Fruit fly (Drosophila melanogaster) whole organism, embryonic: ENCODE data around the gene Chro.

Experiments
- Aef1 ChIP-seq: fragments of 200-800 bp; sonication (Bioruptor generic); IDR thresholded peaks from 3 replicates; pipeline ENCODE4 v1.3.6; 2022; ENCODE audit warnings: missing biosample characterization, missing genetic modification characterization
- Atf-2 ChIP-seq: fragments of 200-800 bp; sonication (Bioruptor generic); optimal IDR thresholded peaks from 2 replicates; lab custom pipeline; 2016; ENCODE audit warnings: missing biosample characterization, missing genetic modification characterization
- CG10209 ChIP-seq: fragments of 200-800 bp; sonication (Bioruptor generic); optimal IDR thresholded peaks from 3 replicates; lab custom pipeline; 2017; ENCODE audit warnings: missing biosample characterization, mild to moderate bottlenecking, missing genetic modification characterization, missing genetic modification reagents
- CG10959 ChIP-seq: fragments of 200-800 bp; sonication (Bioruptor generic); IDR thresholded peaks from 2 replicates; pipeline ENCODE4 v1.3.6; 2022; ENCODE audit warnings: missing biosample characterization, missing genetic modification characterization
- CG10979 ChIP-seq: fragments of 200-800 bp; sonication (Bioruptor generic); optimal IDR thresholded peaks from 2 replicates; lab custom pipeline; 2018; ENCODE audit warnings: missing biosample characterization, mild to moderate bottlenecking, missing genetic modification characterization, moderate library complexity
- CG12219 ChIP-seq: fragments of 200-800 bp; sonication (Bioruptor generic); optimal IDR thresholded peaks from 3 replicates; lab custom pipeline; 2018; ENCODE audit warnings: missing biosample characterization, mild to moderate bottlenecking, missing genetic modification characterization
- CG12236 ChIP-seq: fragments of 200-800 bp; sonication (Bioruptor generic); optimal IDR thresholded peaks from 2 replicates; lab custom pipeline; 2016; ENCODE audit warnings: missing biosample characterization, missing genetic modification characterization
- CG13123 ChIP-seq: fragments of 200-800 bp; sonication (Bioruptor generic); optimal IDR thresholded peaks from 2 replicates; lab custom pipeline; 2016; ENCODE audit warnings: missing biosample characterization, missing genetic modification characterization
- CG13287 ChIP-seq: fragments of 200-800 bp; sonication (Bioruptor generic); IDR thresholded peaks from 2 replicates; pipeline ENCODE4 v1.3.6; 2022; ENCODE audit warnings: missing biosample characterization, missing genetic modification characterization; ENCODE audit not compliant: partially characterized antibody
- CG13775 ChIP-seq: fragments of 200-800 bp; sonication (Bioruptor generic); optimal IDR thresholded peaks from 3 replicates; lab custom pipeline; 2017; ENCODE audit warnings: missing biosample characterization, mild to moderate bottlenecking, missing genetic modification characterization
- CG14667 ChIP-seq: fragments of 200-800 bp; sonication (Bioruptor generic); IDR thresholded peaks from 2 replicates; pipeline ENCODE4 v1.3.6; 2022; ENCODE audit warnings: missing biosample characterization, missing genetic modification characterization
- CG15514 ChIP-seq: fragments of 200-800 bp; sonication (Bioruptor generic); optimal IDR thresholded peaks from 3 replicates; lab custom pipeline; 2017; ENCODE audit warnings: missing biosample characterization, missing genetic modification characterization, mild to moderate bottlenecking, moderate library complexity, missing genetic modification reagents
- CG17568 ChIP-seq: fragments of 200-800 bp; sonication (Bioruptor generic); optimal IDR thresholded peaks from 2 replicates; lab custom pipeline; 2018; ENCODE audit warnings: missing biosample characterization, mild to moderate bottlenecking, missing genetic modification characterization, moderate library complexity
- CG18599 ChIP-seq: fragments of 200-800 bp; sonication (Bioruptor generic); optimal IDR thresholded peaks from 3 replicates; lab custom pipeline; 2017; ENCODE audit warnings: missing biosample characterization, missing genetic modification characterization, mild to moderate bottlenecking, moderate library complexity, missing genetic modification reagents
- CG32532 ChIP-seq: fragments of 200-800 bp; sonication (Bioruptor generic); IDR thresholded peaks from 2 replicates; pipeline ENCODE4 v1.3.6; 2022; ENCODE audit warnings: missing biosample characterization, missing genetic modification characterization
- CG3407 ChIP-seq: fragments of 200-800 bp; sonication (Bioruptor generic); optimal IDR thresholded peaks from 2 replicates; lab custom pipeline; 2018; ENCODE audit warnings: missing biosample characterization, mild to moderate bottlenecking, missing genetic modification characterization
- CG6175 ChIP-seq: fragments of 200-800 bp; sonication (Bioruptor generic); IDR thresholded peaks from 3 replicates; pipeline ENCODE4 v1.3.6; 2022; ENCODE audit warnings: missing biosample characterization, missing genetic modification characterization
- CG6854 ChIP-seq: fragments of 200-800 bp; sonication (Bioruptor generic); optimal IDR thresholded peaks from 3 replicates; lab custom pipeline; 2017; ENCODE audit warnings: missing biosample characterization, mild to moderate bottlenecking, missing genetic modification characterization
- CG7928 ChIP-seq: fragments of 200-800 bp; sonication (Bioruptor generic); optimal IDR thresholded peaks from 2 replicates; lab custom pipeline; 2017; ENCODE audit warnings: missing biosample characterization, mild to moderate bottlenecking, missing genetic modification characterization
- CG9437 ChIP-seq: fragments of 200-800 bp; sonication (Bioruptor generic); optimal IDR thresholded peaks from 2 replicates; lab custom pipeline; 2018; ENCODE audit warnings: missing biosample characterization, mild to moderate bottlenecking, missing genetic modification characterization
- CG9817 ChIP-seq: fragments of 200-800 bp; sonication (Bioruptor generic); optimal IDR thresholded peaks from 2 replicates; lab custom pipeline; 2018; ENCODE audit warnings: missing biosample characterization, mild to moderate bottlenecking, missing genetic modification characterization, moderate library complexity
- CoRest ChIP-seq: fragments of 200-800 bp; sonication (Bioruptor generic); optimal IDR thresholded peaks from 3 replicates; lab custom pipeline; 2018; ENCODE audit warnings: missing biosample characterization, mild to moderate bottlenecking, missing genetic modification characterization, moderate library complexity
- Dbx ChIP-seq: fragments of 200-800 bp; sonication (Bioruptor generic); IDR thresholded peaks from 3 replicates; pipeline ENCODE4 v1.3.6; 2022; ENCODE audit warnings: missing biosample characterization, missing genetic modification characterization
- HLH4C ChIP-seq: fragments of 200-800 bp; sonication (Bioruptor generic); IDR thresholded peaks from 3 replicates; pipeline ENCODE4 v1.3.6; 2022; ENCODE audit warnings: missing biosample characterization, missing genetic modification characterization; ENCODE audit not compliant: partially characterized antibody
- Hr39 ChIP-seq: fragments of >200 bp; optimal IDR thresholded peaks from 2 replicates; lab custom pipeline; 2017
- Jarid2 ChIP-seq: fragments of 200-800 bp; sonication (Bioruptor generic); optimal IDR thresholded peaks from 3 replicates; lab custom pipeline; 2017; ENCODE audit warnings: mild to moderate bottlenecking, missing biosample characterization, missing genetic modification reagents, missing genetic modification characterization
- MBD-R2 ChIP-seq: fragments of 200-800 bp; sonication (Bioruptor generic); IDR thresholded peaks from 2 replicates; pipeline ENCODE4 v1.3.6; 2022; ENCODE audit warnings: missing biosample characterization, missing genetic modification characterization
- Sox100B ChIP-seq: fragments of 200-800 bp; sonication (Bioruptor generic); optimal IDR thresholded peaks from 3 replicates; lab custom pipeline; 2018; ENCODE audit warnings: missing biosample characterization, mild to moderate bottlenecking, missing genetic modification characterization
- cad ChIP-seq: fragments of >200 bp; optimal IDR thresholded peaks from 2 replicates; lab custom pipeline; 2017; ENCODE audit warnings: missing biosample characterization, missing genetic modification characterization
- chinmo ChIP-seq: fragments of 200-800 bp; sonication (Bioruptor generic); IDR thresholded peaks from 4 replicates; pipeline ENCODE4 v1.3.6; 2022; ENCODE audit warnings: missing biosample characterization, missing genetic modification characterization; ENCODE audit not compliant: partially characterized antibody
- chm ChIP-seq: fragments of 200-800 bp; sonication (Bioruptor generic); IDR thresholded peaks from 2 replicates; pipeline ENCODE4 v1.3.6; 2022; ENCODE audit warnings: missing biosample characterization, missing genetic modification characterization
- dmrt11E ChIP-seq: fragments of 200-800 bp; sonication (Bioruptor generic); optimal IDR thresholded peaks from 3 replicates; lab custom pipeline; 2018; ENCODE audit warnings: missing biosample characterization, mild to moderate bottlenecking, missing genetic modification characterization, moderate library complexity
- dysf ChIP-seq: fragments of 200-800 bp; sonication (Bioruptor generic); IDR thresholded peaks from 3 replicates; pipeline ENCODE4 v1.3.6; 2022; ENCODE audit warnings: missing biosample characterization, missing genetic modification characterization
- grau ChIP-seq: fragments of 200-800 bp; optimal IDR thresholded peaks from 3 replicates; lab custom pipeline; 2019; ENCODE audit warnings: missing biosample characterization, mild to moderate bottlenecking, missing genetic modification characterization, moderate library complexity
- hbn ChIP-seq: fragments of 200-800 bp; sonication (Bioruptor generic); IDR thresholded peaks from 2 replicates; pipeline ENCODE4 v1.3.6; 2022; ENCODE audit warnings: missing biosample characterization, missing genetic modification characterization; ENCODE audit not compliant: partially characterized antibody
- sc ChIP-seq, 3 experiments: fragments of >200 bp in 2 of 3; fragments of 200-800 bp in 1 of 3; sonication (Bioruptor generic) in 1 of 3; optimal IDR thresholded peaks; 2 replicates in 2 of 3; 3 replicates in 1 of 3; lab custom pipeline; 2017; ENCODE audit warnings: mild to moderate bottlenecking in 1 of 3, missing biosample characterization in 1 of 3, missing genetic modification characterization in 1 of 3, missing genetic modification reagents in 1 of 3
- shn ChIP-seq: fragments of 200-800 bp; sonication (Bioruptor generic); optimal IDR thresholded peaks from 3 replicates; lab custom pipeline; 2016; ENCODE audit warnings: missing biosample characterization, missing genetic modification characterization
- sim ChIP-seq: fragments of 200-800 bp; sonication (Bioruptor generic); IDR thresholded peaks from 2 replicates; pipeline ENCODE4 v1.3.6; 2022; ENCODE audit warnings: missing biosample characterization, missing genetic modification characterization
- zf30C ChIP-seq: fragments of 200-800 bp; sonication (Bioruptor generic); optimal IDR thresholded peaks from 3 replicates; lab custom pipeline; 2018; ENCODE audit warnings: missing biosample characterization, mild to moderate bottlenecking, missing genetic modification characterization
- zfh1 ChIP-seq: fragments of 200-800 bp; sonication (Bioruptor generic); IDR thresholded peaks from 3 replicates; pipeline ENCODE4 v1.3.6; 2022; ENCODE audit warnings: missing biosample characterization, missing genetic modification characterization

Gene Chro

dm6 chr3L:22909914-22910541, 31.2 kb upstream of the Chro start, which contains the start of gene CG12768 (continued):
- TF ChIP-seq zfh1 (GFP tag; lab: Robert Waterston, UW) = 0 out of 3 replicates have a peak, but pooled peaks have one; percentile 15
- TF ChIP-seq CG6175 (GFP tag; lab: Robert Waterston, UW) = no peak
- peak; percentile 51 for TF ChIP-seq CG10209 (GFP tag; lab: Kevin White, UChicago)
- no peak for TF ChIP-seq Jarid2 (GFP tag; lab: Kevin White, UChicago)
- TF ChIP-seq CoRest (tag; lab: Kevin White, UChicago) = peak; percentile 35
- no peak for TF ChIP-seq CG12219 (GFP tag; lab: Kevin White, UChicago)
- TF ChIP-seq sc (optimal IDR thresholded peaks at IDR 0.05; lab: Kevin White, UChicago) = no peak
- TF ChIP-seq sc (GFP tag; optimal IDR thresholded peaks at IDR 0.05; lab: Kevin White, UChicago) = peak; percentile 9
- peak; percentile 54 for TF ChIP-seq CG10979 (tag; lab: Kevin White, UChicago)
- no peak for TF ChIP-seq CG13123
- 0 out of 3 replicates have a peak, but pooled peaks have one; percentile 24 for TF ChIP-seq dysf
- no peak for TF ChIP-seq Aef1 (GFP tag; lab: Robert Waterston, UW)
- TF ChIP-seq CG32532 (GFP tag; lab: Robert Waterston, UW) = no peak
- TF ChIP-seq CG14667 (GFP tag; lab: Robert Waterston, UW) = no peak
- no peak for TF ChIP-seq HLH4C (GFP tag; lab: Robert Waterston, UW)
- TF ChIP-seq sim = no peak
- peak; percentile 58 for TF ChIP-seq Sox100B (GFP tag; lab: Kevin White, UChicago)
- TF ChIP-seq CG13775 = peak; percentile 36
- TF ChIP-seq CG10959 = no peak
- TF ChIP-seq CG18599 (GFP tag; lab: Kevin White, UChicago) = peak; percentile 17
- TF ChIP-seq CG17568 (GFP tag; lab: Kevin White, UChicago) = no peak
- no peak for TF ChIP-seq chinmo (GFP tag; lab: Robert Waterston, UW)
- TF ChIP-seq CG7928 (GFP tag; lab: Kevin White, UChicago) = no peak
- TF ChIP-seq CG3407 (GFP tag; lab: Kevin White, UChicago) = no peak
- TF ChIP-seq grau (tag; lab: Kevin White, UChicago) = peak; percentile 54
- TF ChIP-seq CG9437 (GFP tag; lab: Kevin White, UChicago) = peak; percentile 62
- TF ChIP-seq cad (GFP tag; lab: Kevin White, UChicago) = no peak
- TF ChIP-seq CG12236 (GFP tag; lab: Kevin White, UChicago) = no peak
- TF ChIP-seq MBD-R2 (GFP tag; lab: Robert Waterston, UW) = no peak
- TF ChIP-seq chm = no peak
- no peak for TF ChIP-seq CG13287 (GFP tag; lab: Robert Waterston, UW)
- TF ChIP-seq zf30C = no peak
- TF ChIP-seq shn (GFP tag; lab: Kevin White, UChicago) = no peak
- no peak for TF ChIP-seq CG9817 (tag; lab: Kevin White, UChicago)
- TF ChIP-seq Hr39 = no peak
- no peak for TF ChIP-seq CG15514 (GFP tag; lab: Kevin White, UChicago)
- TF ChIP-seq dmrt11E (tag; lab: Kevin White, UChicago) = peak; percentile 8
- TF ChIP-seq Dbx = no peak
- TF ChIP-seq hbn = 0 out of 2 replicates have a peak, but pooled peaks have one; percentile 22
- no peak for TF ChIP-seq Atf-2 (GFP tag; lab: Kevin White, UChicago)
- TF ChIP-seq CG6854 (GFP tag; lab: Kevin White, UChicago) = peak; percentile 16
